Worm (Caenorhabditis elegans) whole organism, mixed stage, embryonic: Measurements from ENCODE around the gene Y39A1A.31.

ENCODE experiments used
- M03D4.4 ChIP-seq: sonication (generic microtip); optimal IDR thresholded peaks from 2 replicates; lab custom pipeline; 2017; ENCODE audit warnings: mild to moderate bottlenecking, missing genetic modification characterization, missing compliant biosample characterization
- bed-3 ChIP-seq: fragments of 200-800 bp; sonication (Bioruptor generic); optimal IDR thresholded peaks from 3 replicates; lab custom pipeline; 2018; ENCODE audit warnings: mild to moderate bottlenecking, missing genetic modification characterization, moderate library complexity, missing compliant biosample characterization
- blmp-1 ChIP-seq: fragments of 150-350 bp; optimal IDR thresholded peaks from 2 replicates; lab custom pipeline; 2014; ENCODE audit warnings: missing biosample characterization, missing genetic modification characterization
- elt-3 ChIP-seq: fragments of 150-350 bp; optimal IDR thresholded peaks from 2 replicates; lab custom pipeline; 2014; ENCODE audit warnings: missing biosample characterization, missing genetic modification characterization
- flh-1 ChIP-seq: fragments of 200-800 bp; sonication (Bioruptor generic); optimal IDR thresholded peaks from 2 replicates; lab custom pipeline; 2018; ENCODE audit warnings: mild to moderate bottlenecking, missing genetic modification characterization, moderate library complexity, missing compliant biosample characterization
- ham-2 ChIP-seq: fragments of 200-800 bp; sonication (Bioruptor generic); optimal IDR thresholded peaks from 2 replicates; lab custom pipeline; 2018; ENCODE audit warnings: mild to moderate bottlenecking, missing genetic modification characterization, missing compliant biosample characterization
- hlh-1 ChIP-seq: fragments of 150-350 bp; optimal IDR thresholded peaks from 2 replicates; lab custom pipeline; 2014; ENCODE audit warnings: missing biosample characterization, missing genetic modification reagents, missing genetic modification characterization
- lin-13 ChIP-seq: fragments of 150-350 bp; optimal IDR thresholded peaks from 2 replicates; lab custom pipeline; 2014; ENCODE audit warnings: missing biosample characterization, missing genetic modification characterization
- lin-32 ChIP-seq: fragments of 200-800 bp; sonication (Bioruptor generic); optimal IDR thresholded peaks from 2 replicates; lab custom pipeline; 2018; ENCODE audit warnings: mild to moderate bottlenecking, missing genetic modification characterization, missing compliant biosample characterization
- lsy-2 ChIP-seq: fragments of 150-350 bp; optimal IDR thresholded peaks from 2 replicates; lab custom pipeline; 2014; ENCODE audit warnings: missing biosample characterization, missing genetic modification characterization
- mep-1 ChIP-seq: fragments of 150-350 bp; optimal IDR thresholded peaks from 2 replicates; lab custom pipeline; 2017; ENCODE audit warnings: missing biosample characterization, missing genetic modification reagents, missing genetic modification characterization, inconsistent platforms
- nhr-12 ChIP-seq: fragments of 150-350 bp; optimal IDR thresholded peaks from 2 replicates; lab custom pipeline; 2014; ENCODE audit warnings: missing biosample characterization, missing genetic modification characterization
- nhr-2 ChIP-seq: fragments of 150-350 bp; optimal IDR thresholded peaks from 2 replicates; lab custom pipeline; 2014; ENCODE audit warnings: missing biosample characterization, missing genetic modification characterization
- nhr-28 ChIP-seq: fragments of 150-350 bp; optimal IDR thresholded peaks from 2 replicates; lab custom pipeline; 2014; ENCODE audit warnings: missing biosample characterization, missing genetic modification characterization
- snpc-4 ChIP-seq: fragments of 150-350 bp; optimal IDR thresholded peaks from 2 replicates; lab custom pipeline; 2014; ENCODE audit warnings: missing biosample characterization, missing genetic modification characterization
- sptf-1 ChIP-seq: sonication (generic microtip); optimal IDR thresholded peaks from 2 replicates; lab custom pipeline; 2017; ENCODE audit warnings: mild to moderate bottlenecking, missing genetic modification characterization, moderate library complexity, missing compliant biosample characterization
- tbx-8 ChIP-seq: fragments of 200-800 bp; sonication (Bioruptor generic); optimal IDR thresholded peaks from 2 replicates; lab custom pipeline; 2018; ENCODE audit warnings: mild to moderate bottlenecking, missing genetic modification characterization, moderate library complexity, missing compliant biosample characterization
- unc-39 ChIP-seq: fragments of 150-350 bp; optimal IDR thresholded peaks from 2 replicates; lab custom pipeline; 2014; ENCODE audit warnings: missing biosample characterization, missing genetic modification characterization
- unc-62 ChIP-seq: fragments of 150-350 bp; optimal IDR thresholded peaks from 2 replicates; lab custom pipeline; 2014; ENCODE audit warnings: missing biosample characterization, missing genetic modification reagents, missing genetic modification characterization
- zip-8 ChIP-seq: fragments of 150-350 bp; optimal IDR thresholded peaks from 2 replicates; lab custom pipeline; 2014; ENCODE audit warnings: missing biosample characterization, missing genetic modification characterization
- ztf-11 ChIP-seq: fragments of 150-350 bp; optimal IDR thresholded peaks from 2 replicates; lab custom pipeline; 2014; ENCODE audit warnings: missing biosample characterization, missing genetic modification characterization

Y39A1A.31 gene

DNA sequence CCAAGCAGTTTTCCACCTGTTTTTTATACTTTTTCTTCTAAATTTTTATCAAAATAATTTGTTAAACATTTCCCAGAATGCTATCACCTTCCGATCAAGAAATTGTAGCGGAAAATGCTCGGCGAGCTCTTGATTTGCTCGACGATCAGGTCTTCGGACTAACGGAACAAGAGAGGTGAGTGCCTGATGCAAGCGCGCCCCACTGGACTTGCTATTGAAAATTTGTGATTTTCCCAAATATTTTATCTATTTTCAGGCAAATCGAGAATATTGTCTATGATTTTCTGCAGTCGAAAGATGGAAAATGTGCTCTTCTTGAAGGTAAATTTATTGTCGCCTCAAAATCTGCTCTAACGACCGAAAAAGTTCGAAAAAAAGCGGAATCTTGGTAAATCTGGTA is 42.9 kb downstream of the Y39A1A.31 start, which contains the start of gene orc-4:
Gene orc-4 (plus strand): TSS at position 77 of the 400 bp plus-strand sequence.
- TF ChIP-seq tbx-8 (GFP tag; lab: Kevin White, UChicago) (no peak), nhr-12 (no peak), elt-3 (tag; lab: Kevin White, UChicago) (no peak), zip-8 (tag; lab: Kevin White, UChicago) (no peak), mep-1 (no peak), lin-13 (no peak), ham-2 (no peak), blmp-1 (tag; lab: Kevin White, UChicago) (no peak), nhr-28 (tag; lab: Kevin White, UChicago) (no peak), unc-62 (no peak), M03D4.4 (tag; lab: Kevin White, UChicago) (no peak)

DNA sequence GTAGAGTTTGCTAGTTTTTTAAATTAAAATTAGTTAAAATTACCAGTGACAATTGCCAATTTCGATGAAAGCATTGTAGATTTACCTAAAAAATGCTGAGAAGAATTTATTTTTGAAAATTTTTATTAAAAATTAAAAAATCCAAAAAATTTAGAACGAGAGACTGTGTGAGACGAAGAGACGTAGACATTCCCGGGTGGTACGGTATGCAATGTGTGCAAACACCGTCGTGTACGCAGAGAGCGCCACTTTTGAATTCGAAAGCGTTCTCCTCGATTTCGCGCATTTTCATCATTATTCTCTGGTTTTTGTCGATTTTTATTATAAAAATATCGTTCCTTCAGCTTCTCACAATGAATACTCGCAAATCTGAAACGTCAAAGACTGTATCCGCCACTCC is 46.2 kb downstream of the Y39A1A.31 start, which contains the start of the genes dhs-11 and orc-1:
Gene dhs-11 (minus strand): TSS at position 85 of the 400 bp plus-strand sequence.
Gene orc-1 (plus strand): TSS at position 349 of the 400 bp plus-strand sequence.
- TF ChIP-seq hlh-1 (tag; lab: Kevin White, UChicago) (no peak), sptf-1 (tag; lab: Kevin White, UChicago) (peak; percentile 25), lsy-2 (tag; lab: Kevin White, UChicago) (peak; percentile 97), flh-1 (GFP tag; lab: Kevin White, UChicago) (no peak), lin-13 (peak; percentile 15), mep-1 (peak; percentile 58)
- TF ChIP-seq, all 35 proteins: peak for 4

DNA sequence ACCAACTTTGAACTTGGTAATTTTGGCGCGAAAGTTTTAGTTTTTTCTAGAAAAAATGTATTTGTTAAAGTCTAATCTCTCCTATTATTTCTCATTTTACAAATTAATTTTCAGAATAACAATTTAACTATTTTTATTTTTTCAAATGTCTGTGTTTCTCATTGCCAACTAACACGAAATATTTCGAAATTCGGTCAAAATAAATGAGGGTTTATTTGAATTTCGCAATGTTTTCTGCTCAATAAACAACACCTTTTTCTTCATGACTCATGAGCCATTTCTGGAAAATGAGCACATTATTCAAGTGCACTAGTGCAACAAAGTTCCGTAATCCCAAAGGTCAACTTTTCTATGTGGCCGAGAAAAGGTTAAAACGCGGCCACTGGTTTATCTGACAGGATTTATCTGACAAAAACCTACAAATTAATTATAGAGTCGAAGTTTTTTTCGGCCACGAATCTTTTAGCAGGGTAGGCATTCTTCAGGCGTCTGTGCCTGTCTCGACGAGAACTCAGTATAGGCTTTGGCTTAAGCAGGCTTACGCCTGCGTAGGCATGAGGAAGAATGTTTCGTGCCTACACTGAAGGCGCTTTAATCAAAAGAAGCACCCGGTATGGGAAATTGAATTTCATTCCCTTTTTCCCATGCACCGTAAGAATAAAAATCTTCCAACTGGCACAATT is 50.5 kb downstream of the Y39A1A.31 start, which contains the start of gene Y39A1A.27:
Gene Y39A1A.27 (plus strand): TSS at position 633 of the 683 bp plus-strand sequence.
- TF ChIP-seq lin-32 (GFP tag; lab: Kevin White, UChicago): no peak
- no peak for TF ChIP-seq M03D4.4 (tag; lab: Kevin White, UChicago)

DNA sequence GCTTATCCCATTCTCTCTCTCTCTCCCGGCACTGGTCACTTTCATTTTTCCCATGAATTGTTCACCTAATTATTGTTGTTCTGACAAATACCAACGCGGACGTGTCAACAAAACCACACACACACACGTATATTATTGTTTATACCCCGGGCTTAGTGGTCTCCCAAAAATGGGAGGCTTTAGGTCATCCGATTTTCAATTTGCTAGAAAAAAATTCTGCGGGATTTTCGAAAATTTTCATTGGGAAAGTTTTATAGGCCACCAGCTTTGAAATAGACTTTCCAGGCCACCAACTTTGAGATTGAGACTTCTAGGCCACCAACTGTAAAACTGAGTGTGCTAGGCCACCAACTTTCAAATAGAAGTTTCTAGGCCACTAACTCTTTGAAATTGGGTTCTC is 51.0 kb downstream of the Y39A1A.31 start:
- TF ChIP-seq zip-8 (tag; lab: Kevin White, UChicago): no peak
- TF ChIP-seq tbx-8 (GFP tag; lab: Kevin White, UChicago): no peak
- TF ChIP-seq elt-3 (tag; lab: Kevin White, UChicago): no peak
- no peak for TF ChIP-seq nhr-2 (tag; lab: Kevin White, UChicago)
- TF ChIP-seq ztf-11 (tag; lab: Kevin White, UChicago): no peak
- TF ChIP-seq ham-2: no peak
- TF ChIP-seq flh-1 (GFP tag; lab: Kevin White, UChicago): no peak
- no peak for TF ChIP-seq nhr-12
- TF ChIP-seq bed-3: no peak
- TF ChIP-seq blmp-1 (tag; lab: Kevin White, UChicago): no peak
- no peak for TF ChIP-seq lin-32 (GFP tag; lab: Kevin White, UChicago)
- no peak for TF ChIP-seq unc-39 (tag; lab: Kevin White, UChicago)
- no peak for TF ChIP-seq unc-62
- no peak for TF ChIP-seq mep-1
- no peak for TF ChIP-seq snpc-4 (tag; lab: Kevin White, UChicago)
